Fruit fly (Drosophila melanogaster): Measurements from ENCODE around the gene Ir25a.
A peak's percentile ranks its signal among the peaks of the same experiment; 100 is the strongest.

dm6 chr2L:4819995-4820394 lies 15.1 kb downstream of the Ir25a start:
- TF ChIP-seq CG6854 (GFP tag; optimal IDR thresholded peaks at IDR 0.05) (no peak), Blimp-1 (GFP tag; optimal IDR thresholded peaks at IDR 0.05) (no peak), CG31627 (GFP tag; optimal IDR thresholded peaks at IDR 0.05) (peak; percentile 23), OdsH (GFP tag; optimal IDR thresholded peaks at IDR 0.05) (peak; percentile 35), CG1621 (tag; optimal IDR thresholded peaks at IDR 0.05) (no peak), ss (GFP tag; optimal IDR thresholded peaks at IDR 0.05) (no peak), fd85E (GFP tag; optimal IDR thresholded peaks at IDR 0.05) (no peak), vri (GFP tag; optimal IDR thresholded peaks at IDR 0.05) (no peak), Eip75B (GFP tag; optimal IDR thresholded peaks at IDR 0.05) (no peak)

All from whole organism, prepupa.